Worm (Caenorhabditis elegans) whole organism, L3 larva: ENCODE measurements around the gene H43I07.4.

Source experiments
- aly-2 ChIP-seq: fragments of 150-350 bp; optimal IDR thresholded peaks from 2 replicates; lab custom pipeline; 2014; ENCODE audit warnings: missing biosample characterization, missing genetic modification characterization
- ceh-16 ChIP-seq: sonication (generic microtip); optimal IDR thresholded peaks from 2 replicates; lab custom pipeline; 2017; ENCODE audit warnings: missing biosample characterization, missing genetic modification characterization
- ceh-82 ChIP-seq: fragments of 150-350 bp; optimal IDR thresholded peaks from 2 replicates; lab custom pipeline; 2014; ENCODE audit warnings: missing biosample characterization, missing genetic modification characterization
- egl-27 ChIP-seq: sonication (generic microtip); optimal IDR thresholded peaks from 4 replicates; lab custom pipeline; 2017; ENCODE audit warnings: missing biosample characterization, missing genetic modification reagents, missing genetic modification characterization
- elt-3 ChIP-seq, 3 experiments: fragments of 150-350 bp in 1 of 3; sonication (generic microtip) in 2 of 3; optimal IDR thresholded peaks; 2 replicates in 2 of 3; 4 replicates in 1 of 3; lab custom pipeline; 2014 to 2017; ENCODE audit warnings: missing biosample characterization in 3 of 3, missing genetic modification characterization in 3 of 3
- lin-39 ChIP-seq: fragments of 150-350 bp; optimal IDR thresholded peaks from 2 replicates; lab custom pipeline; 2018; ENCODE audit warnings: missing biosample characterization, missing genetic modification reagents, missing genetic modification characterization
- mdl-1 ChIP-seq: fragments of 150-350 bp; optimal IDR thresholded peaks from 2 replicates; lab custom pipeline; 2014; ENCODE audit warnings: missing biosample characterization, missing genetic modification characterization
- nhr-76 ChIP-seq: fragments of 150-350 bp; sonication (generic microtip); optimal IDR thresholded peaks from 5 replicates; lab custom pipeline; 2014; ENCODE audit warnings: missing biosample characterization, missing genetic modification characterization
- nhr-77 ChIP-seq: fragments of 150-350 bp; optimal IDR thresholded peaks from 2 replicates; lab custom pipeline; 2014; ENCODE audit warnings: missing biosample characterization, missing genetic modification characterization
- sea-2 ChIP-seq: fragments of 150-350 bp; sonication (generic microtip); optimal IDR thresholded peaks from 4 replicates; lab custom pipeline; 2014; ENCODE audit warnings: missing biosample characterization, missing genetic modification reagents, missing genetic modification characterization
- snpc-4 ChIP-seq: fragments of 150-350 bp; optimal IDR thresholded peaks from 2 replicates; lab custom pipeline; 2014; ENCODE audit warnings: missing biosample characterization, missing genetic modification characterization
- zag-1 ChIP-seq: fragments of 150-350 bp; optimal IDR thresholded peaks from 2 replicates; lab custom pipeline; 2014; ENCODE audit warnings: missing biosample characterization, missing genetic modification characterization

- no peak for TF ChIP-seq ceh-82 (tag; lab: Kevin White, UChicago)
- no peak for TF ChIP-seq nhr-77 (tag; lab: Kevin White, UChicago)
- TF ChIP-seq mdl-1 (tag; lab: Kevin White, UChicago) = no peak
- TF ChIP-seq lin-39 (tag; lab: Kevin White, UChicago) = no peak
- TF ChIP-seq zag-1 (tag; lab: Kevin White, UChicago) = no peak
- no peak for TF ChIP-seq sea-2 (GFP tag; lab: Kevin White, UChicago)
- TF ChIP-seq ceh-16 = no peak
- TF ChIP-seq snpc-4 (tag; lab: Kevin White, UChicago) = no peak
- TF ChIP-seq egl-27 (tag; lab: Kevin White, UChicago) = no peak
- TF ChIP-seq aly-2 (tag; lab: Kevin White, UChicago) = no peak
- TF ChIP-seq nhr-76 (tag; lab: Kevin White, UChicago) = no peak
- no peak for TF ChIP-seq elt-3 (tag; optimal IDR thresholded peaks at IDR 0.05; lab: Kevin White, UChicago)
These were observed 23.1 kb upstream of the H43I07.4 start for ce11 chrV:4192688-4193471.
